Fruit fly (Drosophila melanogaster) whole organism, wandering third instar larva: ENCODE data around the gene CG13605.

ENCODE experiments used
- Abd-B ChIP-seq: fragments of >200 bp; optimal IDR thresholded peaks from 2 replicates; lab custom pipeline; 2017; ENCODE audit warnings: missing biosample characterization, missing genetic modification characterization
- Hnf4 ChIP-seq: fragments of 200-800 bp; sonication (Bioruptor generic); optimal IDR thresholded peaks from 2 replicates; lab custom pipeline; 2016; ENCODE audit warnings: missing biosample characterization, mild to moderate bottlenecking, missing genetic modification characterization
- Jra ChIP-seq: sonication (Bioruptor generic); optimal IDR thresholded peaks from 2 replicates; lab custom pipeline; 2016; ENCODE audit warnings: missing biosample characterization, missing genetic modification characterization
- Myc ChIP-seq: fragments of >200 bp; optimal IDR thresholded peaks from 2 replicates; lab custom pipeline; 2017
- ey ChIP-seq: fragments of 200-800 bp; sonication (Bioruptor generic); optimal IDR thresholded peaks from 2 replicates; lab custom pipeline; 2016; ENCODE audit warnings: missing biosample characterization, missing genetic modification characterization
- foxo ChIP-seq, 2 experiments: fragments of 200-800 bp; sonication (Bioruptor generic); optimal IDR thresholded peaks; 2 replicates in 1 of 2; 3 replicates in 1 of 2; lab custom pipeline; 2016 to 2017; ENCODE audit warnings: missing biosample characterization in 2 of 2, missing genetic modification characterization in 2 of 2
- jim ChIP-seq: fragments of 175-275, 200-325 bp; sonication (Bioruptor generic); optimal IDR thresholded peaks from 2 replicates; lab custom pipeline; 2016; ENCODE audit warnings: missing biosample characterization, mild to moderate bottlenecking, missing genetic modification characterization
- lola ChIP-seq: fragments of >200 bp; optimal IDR thresholded peaks from 2 replicates; lab custom pipeline; 2017; ENCODE audit warnings: missing biosample characterization, missing genetic modification characterization
- pan ChIP-seq: fragments of >200 bp; optimal IDR thresholded peaks from 2 replicates; lab custom pipeline; 2017
- psq ChIP-seq: fragments of 200-800 bp; sonication (Bioruptor generic); optimal IDR thresholded peaks from 3 replicates; lab custom pipeline; 2017; ENCODE audit warnings: missing biosample characterization, mild to moderate bottlenecking, missing genetic modification characterization, moderate library complexity
- usp ChIP-seq: fragments of >200 bp; optimal IDR thresholded peaks from 2 replicates; lab custom pipeline; 2017; ENCODE audit warnings: missing biosample characterization, missing genetic modification characterization
- woc ChIP-seq: sonication (Bioruptor generic); optimal IDR thresholded peaks from 2 replicates; lab custom pipeline; 2016; ENCODE audit warnings: missing biosample characterization, mild to moderate bottlenecking, missing genetic modification characterization

DNA sequence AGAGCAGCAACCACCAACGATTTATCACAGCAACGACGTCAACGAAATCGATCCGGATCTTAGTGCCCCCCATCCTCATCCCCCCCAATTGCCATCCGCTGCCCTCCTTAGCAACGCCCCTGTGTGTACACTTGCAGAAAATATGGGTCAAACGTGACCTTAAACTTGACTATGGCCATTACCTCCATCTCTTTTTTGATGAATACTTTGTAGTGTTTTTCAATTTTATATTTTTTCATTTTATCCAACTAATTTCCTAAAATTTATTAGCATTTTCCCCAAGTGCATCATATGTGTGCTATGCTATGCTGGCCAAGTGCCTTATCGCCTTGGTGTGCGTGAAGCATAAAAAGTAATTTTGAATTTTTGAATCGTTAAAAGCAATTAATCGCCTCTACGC, 30.8 kb upstream of the CG13605 start:
- peak; percentile 77 for TF ChIP-seq psq
- TF ChIP-seq Jra, result peak; percentile 80
- no peak for TF ChIP-seq Myc
- TF ChIP-seq lola, result no peak
- peak; percentile 86 for TF ChIP-seq ey (GFP tag; lab: Kevin White, UChicago)
- peak; percentile 71 for TF ChIP-seq woc (GFP tag; lab: Kevin White, UChicago)
- no peak for TF ChIP-seq pan (lab: Kevin White, UChicago)
- TF ChIP-seq Abd-B, result no peak
- peak; percentile 86 for TF ChIP-seq Hnf4 (GFP tag; lab: Kevin White, UChicago)
- no peak for TF ChIP-seq jim (GFP tag; lab: Kevin White, UChicago)
- peak; percentile 13 to 90 for TF ChIP-seq foxo (GFP tag; optimal IDR thresholded peaks at IDR 0.05; lab: Kevin White, UChicago)
- no peak for TF ChIP-seq usp (GFP tag; lab: Kevin White, UChicago)
